Worm (Caenorhabditis elegans) whole organism, L4 larva: Measurements from ENCODE around the gene his-74.
A peak's percentile ranks its signal among the peaks of the same experiment; 100 is the strongest.

Experiments
- F26F4.8 ChIP-seq: fragments of 200-800 bp; sonication (Bioruptor generic); conservative IDR thresholded peaks from 2 replicates; pipeline ENCODE4 v1.3.6; 2022; ENCODE audit warnings: missing genetic modification characterization, missing compliant biosample characterization
- R02D3.7 ChIP-seq: fragments of 150-350 bp; sonication (generic microtip); optimal IDR thresholded peaks from 3 replicates; lab custom pipeline; 2014; ENCODE audit warnings: missing biosample characterization, missing genetic modification characterization
- T20F7.1 ChIP-seq: fragments of 200-800 bp; sonication (Bioruptor generic); optimal IDR thresholded peaks from 2 replicates; lab custom pipeline; 2018; ENCODE audit warnings: mild to moderate bottlenecking, missing genetic modification characterization, missing compliant biosample characterization
- T26A8.4 ChIP-seq: fragments of 200-800 bp; sonication (Bioruptor generic); IDR thresholded peaks from 2 replicates; pipeline ENCODE4 v1.3.6; 2022; ENCODE audit warnings: missing genetic modification characterization, missing compliant biosample characterization
- Y5F2A.4 ChIP-seq: fragments of 200-800 bp; sonication (Bioruptor generic); optimal IDR thresholded peaks from 2 replicates; lab custom pipeline; 2018; ENCODE audit warnings: mild to moderate bottlenecking, missing genetic modification characterization, missing compliant biosample characterization
- Y75B8A.6 ChIP-seq: fragments of 200-800 bp; sonication (Bioruptor generic); IDR thresholded peaks from 2 replicates; pipeline ENCODE4 v1.3.6; 2022; ENCODE audit warnings: missing genetic modification reagents, missing genetic modification characterization, missing compliant biosample characterization
- ZK337.2 ChIP-seq: fragments of 200-800 bp; sonication (Bioruptor generic); IDR thresholded peaks from 2 replicates; pipeline ENCODE4 v1.3.6; 2022; ENCODE audit warnings: missing genetic modification reagents, missing genetic modification characterization, missing compliant biosample characterization
- ama-1 ChIP-seq: fragments of 150-350 bp; optimal IDR thresholded peaks from 2 replicates; lab custom pipeline; 2014; ENCODE audit warnings: inconsistent platforms, mixed read lengths
- arid-1 ChIP-seq: fragments of 200-800 bp; sonication (Bioruptor generic); conservative IDR thresholded peaks from 2 replicates; pipeline ENCODE4 v1.3.6; 2022; ENCODE audit warnings: missing genetic modification reagents, missing genetic modification characterization, missing compliant biosample characterization
- attf-4 ChIP-seq: sonication (generic microtip); optimal IDR thresholded peaks from 3 replicates; lab custom pipeline; 2017; ENCODE audit warnings: missing biosample characterization, missing genetic modification characterization
- ceh-44 ChIP-seq: fragments of 200-800 bp; sonication (Bioruptor generic); IDR thresholded peaks from 2 replicates; pipeline ENCODE4 v1.3.6; 2022; ENCODE audit warnings: missing genetic modification reagents, missing genetic modification characterization, missing compliant biosample characterization
- cey-2 ChIP-seq: sonication (generic microtip); optimal IDR thresholded peaks from 3 replicates; lab custom pipeline; 2017; ENCODE audit warnings: missing genetic modification characterization, mild to moderate bottlenecking, missing compliant biosample characterization, antibody characterized with exemption, borderline replicate concordance; ENCODE audit not compliant: insufficient read depth
- daf-16 ChIP-seq, 3 experiments: sonication (generic microtip); optimal IDR thresholded peaks; 2 replicates each; lab custom pipeline; 2016 to 2017; ENCODE audit warnings: missing genetic modification characterization in 3 of 3, missing genetic modification reagents in 3 of 3, mild to moderate bottlenecking in 2 of 3, missing compliant biosample characterization in 2 of 3, missing biosample characterization in 1 of 3, moderate library complexity in 1 of 3
- daf-8 ChIP-seq: fragments of 200-800 bp; sonication (Bioruptor generic); IDR thresholded peaks from 2 replicates; pipeline ENCODE4 v1.3.6; 2022; ENCODE audit warnings: missing genetic modification characterization, missing compliant biosample characterization
- dmd-6 ChIP-seq: fragments of 200-800 bp; sonication (Bioruptor generic); IDR thresholded peaks from 2 replicates; pipeline ENCODE4 v1.3.6; 2022; ENCODE audit warnings: missing genetic modification reagents, missing genetic modification characterization, missing compliant biosample characterization
- dmd-8 ChIP-seq: fragments of 200-800 bp; sonication (Bioruptor generic); IDR thresholded peaks from 2 replicates; pipeline ENCODE4 v1.3.6; 2022; ENCODE audit warnings: missing genetic modification characterization, missing compliant biosample characterization
- dmd-9 ChIP-seq: fragments of 200-800 bp; sonication (Bioruptor generic); IDR thresholded peaks from 2 replicates; pipeline ENCODE4 v1.3.6; 2022; ENCODE audit warnings: missing genetic modification reagents, missing genetic modification characterization, missing compliant biosample characterization
- egl-43 ChIP-seq: fragments of 200-800 bp; sonication (Bioruptor generic); IDR thresholded peaks from 2 replicates; pipeline ENCODE4 v1.3.6; 2022; ENCODE audit warnings: missing genetic modification reagents, missing genetic modification characterization, missing compliant biosample characterization
- fkh-10 ChIP-seq: fragments of 150-350 bp; optimal IDR thresholded peaks from 2 replicates; lab custom pipeline; 2014; ENCODE audit warnings: missing biosample characterization, missing genetic modification reagents, missing genetic modification characterization
- fos-1 ChIP-seq: fragments of 150-350 bp; optimal IDR thresholded peaks from 2 replicates; lab custom pipeline; 2014; ENCODE audit warnings: missing biosample characterization, missing genetic modification characterization
- gei-8 ChIP-seq: fragments of 200-800 bp; sonication (Bioruptor generic); optimal IDR thresholded peaks from 2 replicates; lab custom pipeline; 2018; ENCODE audit warnings: mild to moderate bottlenecking, missing genetic modification characterization, missing compliant biosample characterization
- hif-1 ChIP-seq, 2 experiments: sonication (generic microtip); optimal IDR thresholded peaks; 2 replicates each; lab custom pipeline; 2016 to 2017; ENCODE audit warnings: missing compliant biosample characterization in 2 of 2, missing genetic modification characterization in 2 of 2, missing genetic modification reagents in 2 of 2, missing genotype in 2 of 2, mild to moderate bottlenecking in 1 of 2
- jun-1 ChIP-seq: fragments of 150-350 bp; optimal IDR thresholded peaks from 2 replicates; lab custom pipeline; 2014; ENCODE audit warnings: missing biosample characterization, missing genetic modification reagents, missing genetic modification characterization
- madf-5 ChIP-seq, 2 experiments: fragments of 200-800 bp; sonication (Bioruptor generic); IDR thresholded peaks; 2 replicates each; pipeline ENCODE4 v1.3.6; 2022; ENCODE audit warnings: missing compliant biosample characterization in 2 of 2, missing genetic modification characterization in 2 of 2
- mdl-1 ChIP-seq, 2 experiments: fragments of 150-350 bp in 1 of 2; sonication (generic microtip) in 1 of 2; optimal IDR thresholded peaks; 2 replicates each; lab custom pipeline; 2014 to 2017; ENCODE audit warnings: missing biosample characterization in 2 of 2, missing genetic modification characterization in 2 of 2
- mxl-2 ChIP-seq: fragments of 200-800 bp; sonication (Bioruptor generic); conservative IDR thresholded peaks from 2 replicates; pipeline ENCODE4 v1.3.6; 2022; ENCODE audit warnings: missing genetic modification reagents, missing genetic modification characterization, missing compliant biosample characterization
- mxl-3 ChIP-seq: fragments of 200-800 bp; sonication (Bioruptor generic); optimal IDR thresholded peaks from 2 replicates; lab custom pipeline; 2018; ENCODE audit warnings: mild to moderate bottlenecking, missing genetic modification characterization, missing compliant biosample characterization
- nhr-11 ChIP-seq: fragments of 150-350 bp; optimal IDR thresholded peaks from 2 replicates; lab custom pipeline; 2014; ENCODE audit warnings: missing biosample characterization, missing genetic modification characterization
- nhr-111 ChIP-seq: fragments of 200-800 bp; sonication (Bioruptor generic); optimal IDR thresholded peaks from 2 replicates; lab custom pipeline; 2018; ENCODE audit warnings: mild to moderate bottlenecking, missing genetic modification characterization, missing compliant biosample characterization
- nhr-237 ChIP-seq: sonication (generic microtip); optimal IDR thresholded peaks from 2 replicates; lab custom pipeline; 2017; ENCODE audit warnings: missing biosample characterization, missing genetic modification characterization
- nhr-25 ChIP-seq: sonication (generic microtip); optimal IDR thresholded peaks from 2 replicates; lab custom pipeline; 2017; ENCODE audit warnings: missing genetic modification characterization, mild to moderate bottlenecking, missing compliant biosample characterization, antibody characterized with exemption, moderate library complexity, borderline replicate concordance; ENCODE audit not compliant: insufficient read depth
- nhr-28 ChIP-seq: fragments of 150-350 bp; optimal IDR thresholded peaks from 2 replicates; lab custom pipeline; 2014; ENCODE audit warnings: missing biosample characterization, missing genetic modification characterization
- nhr-41 ChIP-seq: fragments of 200-800 bp; sonication (Bioruptor generic); IDR thresholded peaks from 2 replicates; pipeline ENCODE4 v1.3.6; 2022; ENCODE audit warnings: missing genetic modification reagents, missing genetic modification characterization, missing compliant biosample characterization
- nhr-42 ChIP-seq: fragments of 200-800 bp; sonication (Bioruptor generic); IDR thresholded peaks from 2 replicates; pipeline ENCODE4 v1.3.6; 2022; ENCODE audit warnings: missing genetic modification characterization, missing compliant biosample characterization
- nhr-48 ChIP-seq: sonication (generic microtip); optimal IDR thresholded peaks from 2 replicates; lab custom pipeline; 2016; ENCODE audit warnings: mild to moderate bottlenecking, missing genetic modification characterization, missing compliant biosample characterization
- pha-4 ChIP-seq, 2 experiments: fragments of 150-350 bp in 1 of 2; fragments of 200-800 bp in 1 of 2; sonication (Bioruptor generic) in 1 of 2; IDR thresholded peaks in 1 of 2; optimal IDR thresholded peaks in 1 of 2; 2 replicates each; pipeline versions ENCODE4 v1.3.6 to Lab custom; 2014 to 2022; ENCODE audit warnings: missing genetic modification characterization in 2 of 2, missing genetic modification reagents in 2 of 2, missing biosample characterization in 1 of 2, missing compliant biosample characterization in 1 of 2
- php-3 ChIP-seq: fragments of 200-800 bp; sonication (Bioruptor generic); IDR thresholded peaks from 2 replicates; pipeline ENCODE4 v1.3.6; 2022; ENCODE audit warnings: missing genetic modification reagents, missing genetic modification characterization, missing compliant biosample characterization
- pqm-1 ChIP-seq: sonication (generic microtip); optimal IDR thresholded peaks from 2 replicates; lab custom pipeline; 2017; ENCODE audit warnings: missing biosample characterization, missing genetic modification characterization
- rbr-2 ChIP-seq: sonication (generic microtip); optimal IDR thresholded peaks from 2 replicates; lab custom pipeline; 2016; ENCODE audit warnings: missing genotype, missing genetic modification characterization, missing compliant biosample characterization
- set-16 ChIP-seq: fragments of 200-800 bp; sonication (Bioruptor generic); IDR thresholded peaks from 2 replicates; pipeline ENCODE4 v1.3.6; 2022; ENCODE audit warnings: missing genetic modification reagents, missing genetic modification characterization, missing compliant biosample characterization
- snpc-4 ChIP-seq: fragments of 150-350 bp; optimal IDR thresholded peaks from 2 replicates; lab custom pipeline; 2014; ENCODE audit warnings: missing biosample characterization, missing genetic modification characterization
- tag-97 ChIP-seq: fragments of 200-800 bp; sonication (Bioruptor generic); IDR thresholded peaks from 2 replicates; pipeline ENCODE4 v1.3.6; 2022; ENCODE audit warnings: missing genetic modification characterization, missing compliant biosample characterization
- unc-130 ChIP-seq: sonication (generic microtip); optimal IDR thresholded peaks from 2 replicates; lab custom pipeline; 2016; ENCODE audit warnings: missing genetic modification reagents, missing genetic modification characterization, missing compliant biosample characterization
- unc-62 ChIP-seq, 3 experiments: fragments of 150-350 bp in 1 of 3; sonication (generic microtip); optimal IDR thresholded peaks in 2 of 3; peaks in 1 of 3; 1 replicate in 1 of 3; 2 replicates in 2 of 3; lab custom pipeline; 2014 to 2017; ENCODE audit warnings: missing biosample characterization in 3 of 3, missing genetic modification characterization in 3 of 3, missing genetic modification reagents in 3 of 3, missing genotype in 1 of 3
- zfp-2 ChIP-seq: sonication (generic microtip); optimal IDR thresholded peaks from 2 replicates; lab custom pipeline; 2016; ENCODE audit warnings: mild to moderate bottlenecking, missing genetic modification characterization, missing compliant biosample characterization
- ztf-11 ChIP-seq: fragments of 150-350 bp; optimal IDR thresholded peaks from 2 replicates; lab custom pipeline; 2014; ENCODE audit warnings: missing biosample characterization, missing genetic modification characterization

Gene his-74

DNA sequence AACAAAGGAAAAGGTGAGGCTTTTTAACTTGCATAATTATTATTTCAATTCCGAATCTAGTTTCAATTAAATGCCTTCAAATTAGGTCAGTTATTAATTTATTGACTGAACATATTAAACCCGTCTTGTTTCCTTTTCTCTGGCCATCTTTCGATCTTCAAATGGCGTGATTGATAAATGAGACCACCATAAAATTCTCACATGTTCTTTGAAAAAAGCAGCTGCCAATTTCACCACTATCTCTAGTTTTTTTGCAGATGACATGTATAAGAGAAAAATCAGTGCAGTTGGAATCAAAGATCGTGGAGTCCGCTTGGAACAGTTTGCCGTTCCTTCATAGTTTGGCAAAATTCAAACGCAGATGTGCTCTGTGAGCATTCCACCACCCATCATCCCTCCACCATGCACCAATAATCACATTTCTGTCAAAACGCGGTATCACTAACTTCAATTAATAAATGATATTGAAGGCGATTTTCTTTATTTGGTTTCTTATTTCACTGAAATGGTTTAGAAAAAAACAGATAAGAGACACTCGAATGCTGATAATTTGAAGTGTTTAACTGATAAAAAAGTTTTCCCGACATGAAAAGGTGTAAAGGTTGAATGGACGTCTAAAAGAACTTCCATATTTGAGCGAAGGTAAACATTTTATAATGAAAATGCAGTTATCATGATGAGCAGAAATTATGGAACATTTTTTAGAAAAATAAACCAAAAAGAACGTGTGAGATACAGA is 22.2 kb downstream of the his-74 start (continued):
- TF ChIP-seq nhr-237 (tag; lab: Kevin White, UChicago) (no peak), mxl-3 (peak; percentile 32), nhr-25 (tag; lab: Kevin White, UChicago) (no peak), daf-16 (GFP tag; optimal IDR thresholded peaks at IDR 0.05; lab: Kevin White, UChicago) (peak in 1 of 2 experiments; percentile 61), daf-16 (tag; optimal IDR thresholded peaks at IDR 0.05; lab: Kevin White, UChicago) (peak; percentile 91), pqm-1 (peak; percentile 83), set-16 (no peak), cey-2 (tag; lab: Kevin White, UChicago) (no peak)

DNA sequence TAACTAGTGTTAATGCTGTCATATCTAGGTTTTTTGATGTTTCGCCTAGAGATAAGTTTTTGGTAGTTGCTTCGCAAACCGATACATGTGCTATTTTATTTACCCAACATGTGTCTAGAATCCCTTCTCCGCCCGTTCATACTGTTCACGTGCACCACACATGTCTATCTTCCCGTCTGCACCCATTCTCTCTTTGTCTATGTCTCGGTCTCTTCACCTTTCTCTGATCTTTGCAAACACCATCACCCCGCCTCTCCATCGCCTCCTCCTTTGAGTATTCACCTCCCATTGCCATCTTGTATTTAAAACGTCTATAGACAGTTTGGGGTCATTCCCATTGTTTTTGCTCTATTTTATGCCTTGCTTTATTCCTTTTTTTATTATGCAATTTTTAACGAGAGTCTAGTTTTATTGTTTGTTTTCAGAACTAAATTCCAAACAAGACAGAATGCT is 22.9 kb downstream of the his-74 start, which contains the start of gene F56H9.2:
Gene F56H9.2 (plus strand): TSS at position 426 of the 453 bp plus-strand sequence.
- TF ChIP-seq dmd-8 (GFP tag; lab: Robert Waterston, UW) = no peak
- TF ChIP-seq nhr-28 = peak; percentile 51
- no peak for TF ChIP-seq nhr-237 (tag; lab: Kevin White, UChicago)
- no peak for TF ChIP-seq snpc-4 (tag; lab: Kevin White, UChicago)
- TF ChIP-seq zfp-2 (tag; lab: Kevin White, UChicago) = no peak
- no peak for TF ChIP-seq fos-1 (tag; lab: Kevin White, UChicago)
- peak in 1 of 2 experiments; percentile 30 for TF ChIP-seq hif-1 (tag; optimal IDR thresholded peaks at IDR 0.05; lab: Kevin White, UChicago)
- peak; percentile 69 for TF ChIP-seq ama-1
- TF ChIP-seq egl-43 = no peak
- TF ChIP-seq fkh-10 = no peak
- TF ChIP-seq dmd-9 = no peak
- TF ChIP-seq T20F7.1 (GFP tag; lab: Kevin White, UChicago) = peak; percentile 46
- no peak for TF ChIP-seq nhr-42 (GFP tag; lab: Robert Waterston, UW)
- TF ChIP-seq set-16 = no peak
- no peak for TF ChIP-seq R02D3.7 (tag; lab: Kevin White, UChicago)
- peak; percentile 32 to 85 for TF ChIP-seq mdl-1 (tag; optimal IDR thresholded peaks at IDR 0.05; lab: Kevin White, UChicago)
- TF ChIP-seq daf-8 = no peak
- no peak for TF ChIP-seq T26A8.4 (GFP tag; lab: Robert Waterston, UW)
- no peak for TF ChIP-seq unc-130
- TF ChIP-seq rbr-2 (tag; lab: Kevin White, UChicago) = peak; percentile 48
- TF ChIP-seq dmd-6 (GFP tag; lab: Robert Waterston, UW) = peak; percentile 98
- 0 out of 2 replicates have a peak, but pooled peaks have one; percentile 18 for TF ChIP-seq nhr-41 (GFP tag; lab: Robert Waterston, UW)
- TF ChIP-seq ZK337.2 = no peak
- peak; percentile 95 for TF ChIP-seq php-3
- peak; percentile 55; the same call in 1 of the 2 replicates for TF ChIP-seq pha-4 (GFP tag; IDR thresholded peaks at IDR 0.05; lab: Robert Waterston, UW)
- TF ChIP-seq pha-4 (tag; optimal IDR thresholded peaks at IDR 0.05; lab: Kevin White, UChicago) = no peak
- no peak for TF ChIP-seq Y5F2A.4
- peak; percentile 99 for TF ChIP-seq mxl-2 (GFP tag; lab: Robert Waterston, UW)
- no peak for TF ChIP-seq F26F4.8 (GFP tag; lab: Robert Waterston, UW)
- TF ChIP-seq Y75B8A.6 = no peak
- no peak for TF ChIP-seq madf-5 (GFP tag; IDR thresholded peaks at IDR 0.05; lab: Robert Waterston, UW)
- TF ChIP-seq gei-8 (GFP tag; lab: Kevin White, UChicago) = peak; percentile 76
- no peak for TF ChIP-seq ztf-11 (tag; lab: Kevin White, UChicago)
- TF ChIP-seq nhr-111 (GFP tag; lab: Kevin White, UChicago) = no peak
- peak in 1 of 2 experiments; percentile 98 for TF ChIP-seq unc-62 (GFP tag; optimal IDR thresholded peaks at IDR 0.05 in 1 of 2; lab: Kevin White, UChicago)
- no peak for TF ChIP-seq unc-62 (tag; optimal IDR thresholded peaks at IDR 0.05; lab: Kevin White, UChicago)
- TF ChIP-seq attf-4 (tag; lab: Kevin White, UChicago) = no peak
- TF ChIP-seq ceh-44 (GFP tag; lab: Robert Waterston, UW) = no peak
- TF ChIP-seq nhr-48 (tag; lab: Kevin White, UChicago) = peak; percentile 96
- no peak for TF ChIP-seq arid-1 (GFP tag; lab: Robert Waterston, UW)
- no peak for TF ChIP-seq tag-97
- TF ChIP-seq nhr-11 (tag; lab: Kevin White, UChicago) = peak; percentile 28
- TF ChIP-seq jun-1 = peak; percentile 23
- TF ChIP-seq mxl-3 = peak; percentile 94
